Worm (Caenorhabditis elegans): Measurements from ENCODE around the gene egrh-2.

DNA sequence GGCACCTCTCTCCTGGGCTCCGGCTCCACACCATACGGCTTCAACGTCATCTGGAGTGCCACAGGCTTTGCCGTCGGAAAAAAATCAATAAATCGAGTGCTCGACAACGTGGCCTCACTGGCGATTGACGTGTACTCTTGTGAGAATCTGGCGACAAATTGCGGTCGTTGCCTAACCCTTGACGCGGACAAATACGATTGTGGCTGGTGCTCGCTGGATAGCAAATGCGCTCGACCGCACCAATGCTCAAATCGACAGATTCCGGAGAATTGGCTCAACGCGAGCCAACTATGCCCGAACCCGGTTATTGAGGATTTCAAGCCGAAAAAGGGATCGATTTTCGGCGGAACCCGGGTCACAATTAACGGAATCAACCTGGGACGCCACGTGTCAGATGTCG is 17.9 kb downstream of the egrh-2 start:
- TF ChIP-seq Y79H2A.3 (GFP tag; conservative IDR thresholded peaks at IDR 0.05) (no peak), nhr-120 (GFP tag; IDR thresholded peaks at IDR 0.05) (no peak), nhr-90 (tag; optimal IDR thresholded peaks at IDR 0.05) (no peak), hsf-1 (GFP tag; IDR thresholded peaks at IDR 0.05) (no peak), nfya-1 (tag; optimal IDR thresholded peaks at IDR 0.05; ENCODE audit: borderline replicate concordance, insufficient read depth) (no peak), unc-130 (GFP tag; optimal IDR thresholded peaks at IDR 0.05) (no peak), F49E8.2 (tag; optimal IDR thresholded peaks at IDR 0.05; ENCODE audit: insufficient read depth) (no peak), ceh-27 (GFP tag; optimal IDR thresholded peaks at IDR 0.05) (no peak), unc-62 (GFP tag; optimal IDR thresholded peaks at IDR 0.05) (no peak), madf-10 (tag; optimal IDR thresholded peaks at IDR 0.05) (no peak)
